Fruit fly (Drosophila melanogaster): ENCODE results near the gene Tep3.

Gene Tep3

DNA sequence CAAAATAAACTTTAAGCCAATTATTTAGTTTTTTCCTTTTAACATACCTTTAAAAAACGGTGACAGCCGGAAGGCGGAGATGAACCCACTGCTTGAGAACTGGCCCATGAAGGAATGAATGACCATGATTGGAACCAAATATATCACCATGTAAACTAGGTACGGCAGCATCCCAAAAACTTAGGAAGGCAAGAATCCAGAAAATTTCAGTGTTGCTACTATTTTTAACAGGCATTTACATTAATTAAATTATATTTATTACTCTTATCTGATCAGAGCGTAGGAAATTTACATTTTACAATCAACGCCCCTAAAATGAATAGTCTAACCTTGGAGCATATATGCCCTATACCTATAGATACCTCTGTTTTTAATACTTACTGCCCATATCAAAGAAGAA lies 19.5 kb downstream of the Tep3 start:
- no peak for TF ChIP-seq lz (GFP tag; optimal IDR thresholded peaks at IDR 0.05)
- TF ChIP-seq CG10669 (GFP tag; optimal IDR thresholded peaks at IDR 0.05) = no peak
- no peak for TF ChIP-seq cyc (GFP tag; optimal IDR thresholded peaks at IDR 0.05)
- no peak for TF ChIP-seq spab (GFP tag; optimal IDR thresholded peaks at IDR 0.05)
- TF ChIP-seq achi (GFP tag; optimal IDR thresholded peaks at IDR 0.05) = no peak
- no peak for TF ChIP-seq eg (GFP tag; IDR thresholded peaks at IDR 0.05)
- TF ChIP-seq Blimp-1 (GFP tag; optimal IDR thresholded peaks at IDR 0.05) = no peak
- no peak for TF ChIP-seq esn (GFP tag; optimal IDR thresholded peaks at IDR 0.05)
- no peak for TF ChIP-seq net (GFP tag; optimal IDR thresholded peaks at IDR 0.05)
- TF ChIP-seq CG6792 (GFP tag; optimal IDR thresholded peaks at IDR 0.05) = no peak
- no peak for TF ChIP-seq CG11294 (GFP tag; IDR thresholded peaks at IDR 0.05)
- TF ChIP-seq Gug (GFP tag; IDR thresholded peaks at IDR 0.05) = no peak
- no peak for TF ChIP-seq Smox (GFP tag; optimal IDR thresholded peaks at IDR 0.05)
- TF ChIP-seq Ets21C (GFP tag; optimal IDR thresholded peaks at IDR 0.05) = no peak

- TF ChIP-seq Hr39 (GFP tag; optimal IDR thresholded peaks at IDR 0.05) (no peak), CG8119 (GFP tag; IDR thresholded peaks at IDR 0.05) (no peak), topi (GFP tag; optimal IDR thresholded peaks at IDR 0.05) (no peak), CG6792 (GFP tag; optimal IDR thresholded peaks at IDR 0.05) (no peak), net (GFP tag; optimal IDR thresholded peaks at IDR 0.05) (no peak), Eip75B (GFP tag; optimal IDR thresholded peaks at IDR 0.05) (no peak), CG8632 (GFP tag; optimal IDR thresholded peaks at IDR 0.05) (no peak), CG1621 (tag; optimal IDR thresholded peaks at IDR 0.05) (no peak), CG3032 (tag; optimal IDR thresholded peaks at IDR 0.05) (no peak), Hr4 (GFP tag; optimal IDR thresholded peaks at IDR 0.05) (no peak), achi (GFP tag; optimal IDR thresholded peaks at IDR 0.05) (no peak), salr (GFP tag; optimal IDR thresholded peaks at IDR 0.05) (no peak), CG6163 (GFP tag; IDR thresholded peaks at IDR 0.05) (no peak), esn (GFP tag; optimal IDR thresholded peaks at IDR 0.05) (no peak), CG6854 (GFP tag; optimal IDR thresholded peaks at IDR 0.05) (no peak), Smox (GFP tag; optimal IDR thresholded peaks at IDR 0.05) (no peak), CG11294 (GFP tag; IDR thresholded peaks at IDR 0.05) (no peak)
Observed at dm6 chr2L:7722723-7723122, 20.1 kb downstream of the Tep3 start, which contains the start of gene CG13794. CG13794 (minus strand) TSS chr2L:7722823.

dm6 chr2L:7726268-7726997 lies 23.8 kb downstream of the Tep3 start, which contains the start of gene CG13795:
CG13795 (minus strand) TSS chr2L:7726298.
- TF ChIP-seq Met (GFP tag; optimal IDR thresholded peaks at IDR 0.05) (no peak), CG32006 (GFP tag; optimal IDR thresholded peaks at IDR 0.05) (peak; percentile 8), Eip93F (GFP tag; optimal IDR thresholded peaks at IDR 0.05) (no peak), acj6 (GFP tag; optimal IDR thresholded peaks at IDR 0.05) (no peak), CG11294 (GFP tag; IDR thresholded peaks at IDR 0.05) (no peak), OdsH (GFP tag; optimal IDR thresholded peaks at IDR 0.05) (peak; percentile 20), svp (GFP tag) (peak; percentile 70), Ets21C (GFP tag; optimal IDR thresholded peaks at IDR 0.05) (no peak), CG6163 (GFP tag; IDR thresholded peaks at IDR 0.05) (no peak), topi (GFP tag; optimal IDR thresholded peaks at IDR 0.05) (no peak), CG6854 (GFP tag; optimal IDR thresholded peaks at IDR 0.05) (no peak), Hr39 (GFP tag; optimal IDR thresholded peaks at IDR 0.05) (peak; percentile 37), fkh (GFP tag; optimal IDR thresholded peaks at IDR 0.05) (no peak), CG10631 (GFP tag; optimal IDR thresholded peaks at IDR 0.05) (no peak), CG6276 (GFP tag; optimal IDR thresholded peaks at IDR 0.05) (no peak), Hr38 (GFP tag; optimal IDR thresholded peaks at IDR 0.05) (no peak), Blimp-1 (GFP tag; optimal IDR thresholded peaks at IDR 0.05) (no peak), Sox15 (GFP tag; optimal IDR thresholded peaks at IDR 0.05) (no peak), CG31627 (GFP tag; optimal IDR thresholded peaks at IDR 0.05) (no peak), CG4318 (GFP tag; optimal IDR thresholded peaks at IDR 0.05) (no peak), esn (GFP tag; optimal IDR thresholded peaks at IDR 0.05) (no peak), lz (GFP tag; optimal IDR thresholded peaks at IDR 0.05) (peak; percentile 11), salr (GFP tag; optimal IDR thresholded peaks at IDR 0.05) (no peak), CG10669 (GFP tag; optimal IDR thresholded peaks at IDR 0.05) (peak; percentile 24)

All from whole organism, prepupa.